Fruit fly (Drosophila melanogaster): ENCODE measurements around the gene Gbeta13F.

The Gbeta13F gene

DNA sequence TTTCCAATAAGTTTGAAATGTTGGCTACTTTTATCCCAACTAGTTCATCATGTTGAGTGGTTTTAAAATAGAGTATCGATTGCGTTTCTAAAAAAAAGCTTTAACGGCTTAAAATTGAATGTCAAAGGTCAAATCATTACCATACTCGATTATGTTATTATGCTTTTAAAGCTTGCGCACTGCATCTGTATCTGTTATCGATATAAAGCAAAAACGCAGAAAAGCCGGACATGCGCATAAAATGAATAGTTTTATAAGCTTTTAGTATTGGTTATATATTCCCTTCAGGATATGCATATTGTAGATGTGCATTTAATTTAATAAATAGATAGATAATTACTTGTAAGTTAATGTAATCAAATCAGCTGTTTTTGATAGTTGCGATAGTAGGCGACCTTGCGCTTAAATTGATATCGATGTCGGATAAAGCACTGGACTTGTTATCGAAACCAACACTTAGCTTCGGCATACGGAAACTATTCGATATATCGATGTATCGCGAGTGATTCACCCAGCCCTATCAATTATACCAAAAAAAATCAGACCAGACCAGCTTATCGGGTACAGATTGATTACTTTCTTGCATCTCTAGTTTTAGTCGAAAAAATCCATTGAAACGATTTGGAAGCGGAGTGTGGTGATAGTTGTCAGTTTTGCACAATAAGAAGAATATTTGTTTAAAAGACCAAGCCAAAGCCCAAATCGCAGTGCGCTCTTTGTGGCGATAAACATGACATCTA is 31.9 kb downstream of the Gbeta13F start, which contains the start of gene shi (continued):
- 0 out of 2 replicates have a peak, but pooled peaks have one; percentile 20 for TF ChIP-seq al (GFP tag; IDR thresholded peaks at IDR 0.05)
- no peak for TF ChIP-seq YL-1 (GFP tag; optimal IDR thresholded peaks at IDR 0.05)
- TF ChIP-seq CG7745 (tag; optimal IDR thresholded peaks at IDR 0.05): no peak
- TF ChIP-seq onecut (GFP tag; IDR thresholded peaks at IDR 0.05): peak; percentile 22
- TF ChIP-seq CG34224 (GFP tag; IDR thresholded peaks at IDR 0.05; ENCODE audit: partially characterized antibody): peak; percentile 98
- peak; percentile 46 for TF ChIP-seq sug (tag; optimal IDR thresholded peaks at IDR 0.05)
- peak; percentile 81 for TF ChIP-seq Jarid2 (GFP tag; optimal IDR thresholded peaks at IDR 0.05)
- peak; percentile 67 for TF ChIP-seq pfk (GFP tag; optimal IDR thresholded peaks at IDR 0.05)
- TF ChIP-seq CG17186 (GFP tag; optimal IDR thresholded peaks at IDR 0.05): peak; percentile 80
- no peak for TF ChIP-seq rib (GFP tag; IDR thresholded peaks at IDR 0.05)
- TF ChIP-seq tll (GFP tag; optimal IDR thresholded peaks at IDR 0.05): no peak
- peak; percentile 6 for TF ChIP-seq mam (GFP tag; optimal IDR thresholded peaks at IDR 0.05)
- TF ChIP-seq Camta (GFP tag; optimal IDR thresholded peaks at IDR 0.05): no peak
- peak; percentile 98 for TF ChIP-seq BEAF-32 (GFP tag; optimal IDR thresholded peaks at IDR 0.05)
- TF ChIP-seq HLH4C (GFP tag; IDR thresholded peaks at IDR 0.05; ENCODE audit: partially characterized antibody): peak; percentile 99
- no peak for TF ChIP-seq CG9215 (GFP tag; IDR thresholded peaks at IDR 0.05)
- TF ChIP-seq CG18011 (GFP tag; optimal IDR thresholded peaks at IDR 0.05): no peak
- peak; percentile 65 for TF ChIP-seq Elba2 (GFP tag; optimal IDR thresholded peaks at IDR 0.05)
- no peak for TF ChIP-seq bigmax (GFP tag; optimal IDR thresholded peaks at IDR 0.05)
- no peak for TF ChIP-seq CG4820 (GFP tag; optimal IDR thresholded peaks at IDR 0.05)
- peak; percentile 98 for TF ChIP-seq tna (GFP tag; IDR thresholded peaks at IDR 0.05; ENCODE audit: partially characterized antibody)
- TF ChIP-seq CG7928 (GFP tag; optimal IDR thresholded peaks at IDR 0.05): peak; percentile 83
- peak; percentile 85 for TF ChIP-seq CG9797 (GFP tag; optimal IDR thresholded peaks at IDR 0.05)
- TF ChIP-seq CG3281 (GFP tag; optimal IDR thresholded peaks at IDR 0.05): no peak
- peak; percentile 96 for TF ChIP-seq ftz-f1 (GFP tag; optimal IDR thresholded peaks at IDR 0.05)
- 0 out of 2 replicates have a peak, but pooled peaks have one; percentile 18 for TF ChIP-seq Nf-YA (GFP tag; IDR thresholded peaks at IDR 0.05)
- no peak for TF ChIP-seq bsh (GFP tag; optimal IDR thresholded peaks at IDR 0.05)
- peak; percentile 86 for TF ChIP-seq exex (tag; optimal IDR thresholded peaks at IDR 0.05)

DNA sequence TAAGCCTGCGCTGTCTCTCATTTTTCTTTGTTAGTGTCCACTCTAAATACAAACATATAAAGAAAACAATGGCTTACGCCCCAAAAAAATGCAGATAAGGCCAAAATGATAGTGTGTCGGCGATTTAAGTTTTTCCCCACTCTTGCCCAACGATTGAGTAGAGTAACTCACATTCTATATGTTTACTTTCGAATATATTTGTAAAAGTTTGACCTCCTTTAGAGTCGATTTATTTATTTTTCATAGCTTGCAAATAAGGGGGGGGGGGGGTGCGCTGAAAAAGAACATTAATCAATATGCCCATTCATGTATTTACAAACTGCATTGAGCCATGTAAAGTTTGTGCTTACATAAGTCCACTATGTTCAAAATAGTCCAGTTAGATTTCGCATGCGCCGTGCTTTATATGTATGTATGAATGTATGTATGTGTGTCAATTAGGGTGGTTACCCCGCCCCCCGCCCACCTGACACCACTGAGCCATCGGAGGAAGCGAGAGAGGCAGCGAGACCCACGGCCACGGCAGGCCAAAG is 33.9 kb downstream of the Gbeta13F start:
- TF ChIP-seq CG32767 (GFP tag; IDR thresholded peaks at IDR 0.05) (no peak), bowl (GFP tag; IDR thresholded peaks at IDR 0.05) (no peak), tap (tag; optimal IDR thresholded peaks at IDR 0.05) (no peak), CG10209 (GFP tag; optimal IDR thresholded peaks at IDR 0.05) (no peak), CG12236 (GFP tag; optimal IDR thresholded peaks at IDR 0.05) (no peak), CG14710 (tag; optimal IDR thresholded peaks at IDR 0.05) (no peak), klu (GFP tag; IDR thresholded peaks at IDR 0.05) (no peak), org-1 (GFP tag; optimal IDR thresholded peaks at IDR 0.05) (peak; percentile 25), CG16815 (GFP tag; optimal IDR thresholded peaks at IDR 0.05) (no peak), Fer1 (GFP tag; optimal IDR thresholded peaks at IDR 0.05) (peak; percentile 11), tin (GFP tag; optimal IDR thresholded peaks at IDR 0.05) (no peak), CG33213 (GFP tag; optimal IDR thresholded peaks at IDR 0.05) (no peak), Meics (GFP tag; optimal IDR thresholded peaks at IDR 0.05) (no peak), HHEX (GFP tag; optimal IDR thresholded peaks at IDR 0.05) (no peak), Vsx1 (GFP tag; optimal IDR thresholded peaks at IDR 0.05) (peak; percentile 1), CG15601 (tag; optimal IDR thresholded peaks at IDR 0.05) (peak; percentile 24), Bteb2 (GFP tag; optimal IDR thresholded peaks at IDR 0.05) (no peak), gt (GFP tag; IDR thresholded peaks at IDR 0.05) (no peak), Max (GFP tag; optimal IDR thresholded peaks at IDR 0.05) (no peak), inv (GFP tag; IDR thresholded peaks at IDR 0.05; ENCODE audit: partially characterized antibody) (no peak), al (GFP tag; IDR thresholded peaks at IDR 0.05) (no peak), CG17568 (GFP tag; optimal IDR thresholded peaks at IDR 0.05) (no peak)

Measured in whole organism, embryonic.